Fruit fly (Drosophila melanogaster): ENCODE results near the gene bond.

Gene bond

dm6 chr3R:22524344-22525072, 26.0 kb upstream of the bond start (continued):
- TF ChIP-seq phol (tag; optimal IDR thresholded peaks at IDR 0.05) (no peak), E2f1 (GFP tag; IDR thresholded peaks at IDR 0.05) (no peak; the same call in 1 of the 2 replicates), CG4854 (GFP tag; optimal IDR thresholded peaks at IDR 0.05) (peak; percentile 55), pb (GFP tag; optimal IDR thresholded peaks at IDR 0.05) (peak; percentile 61), ara (GFP tag; IDR thresholded peaks at IDR 0.05) (peak; percentile 55), luna (GFP tag; optimal IDR thresholded peaks at IDR 0.05) (no peak), CG9215 (GFP tag; IDR thresholded peaks at IDR 0.05) (no peak), Atf6 (GFP tag; IDR thresholded peaks at IDR 0.05) (peak; percentile 5; the same call in 1 of the 2 replicates), run (tag; optimal IDR thresholded peaks at IDR 0.05) (peak; percentile 59), HmgZ (tag; optimal IDR thresholded peaks at IDR 0.05) (peak; percentile 50), Fer2 (tag; optimal IDR thresholded peaks at IDR 0.05) (peak; percentile 36), CG1647 (GFP tag; optimal IDR thresholded peaks at IDR 0.05) (peak; percentile 66), shn (GFP tag; optimal IDR thresholded peaks at IDR 0.05) (peak; percentile 56), Aef1 (GFP tag; IDR thresholded peaks at IDR 0.05) (no peak), CG6689 (GFP tag; IDR thresholded peaks at IDR 0.05) (no peak), CTCF (GFP tag; optimal IDR thresholded peaks at IDR 0.05) (peak; percentile 41), Poxn (GFP tag; IDR thresholded peaks at IDR 0.05) (no peak), Sry-δ (GFP tag; optimal IDR thresholded peaks at IDR 0.05) (peak; percentile 9), sima (GFP tag; optimal IDR thresholded peaks at IDR 0.05) (no peak), CG14965 (GFP tag; optimal IDR thresholded peaks at IDR 0.05; ENCODE audit: borderline replicate concordance) (no peak), tll (GFP tag; optimal IDR thresholded peaks at IDR 0.05) (no peak), dmrt99B (tag; optimal IDR thresholded peaks at IDR 0.05) (peak; percentile 69), Med (GFP tag) (peak; percentile 94), scrt (GFP tag; optimal IDR thresholded peaks at IDR 0.05) (peak; percentile 43), bowl (GFP tag; IDR thresholded peaks at IDR 0.05) (no peak), CG4360 (GFP tag; IDR thresholded peaks at IDR 0.05) (peak; percentile 40; the same call in 1 of the 2 replicates), Mes4 (GFP tag; optimal IDR thresholded peaks at IDR 0.05) (peak; percentile 43), CG4282 (GFP tag; optimal IDR thresholded peaks at IDR 0.05) (peak; percentile 5), sc (optimal IDR thresholded peaks at IDR 0.05) (no peak), sc (GFP tag; optimal IDR thresholded peaks at IDR 0.05) (peak; percentile 47), CG7786 (GFP tag; optimal IDR thresholded peaks at IDR 0.05) (no peak), Hr39 (optimal IDR thresholded peaks at IDR 0.05) (no peak), gsb-n (tag; optimal IDR thresholded peaks at IDR 0.05) (peak; percentile 50), Dll (GFP tag; IDR thresholded peaks at IDR 0.05; ENCODE audit: partially characterized antibody) (no peak), CG4617 (GFP tag; optimal IDR thresholded peaks at IDR 0.05; ENCODE audit: borderline replicate concordance) (no peak), abd-A (tag; optimal IDR thresholded peaks at IDR 0.05) (peak; percentile 38), cas (GFP tag; IDR thresholded peaks at IDR 0.05) (0 out of 2 replicates have a peak, but pooled peaks have one; percentile 16), CG17568 (GFP tag; optimal IDR thresholded peaks at IDR 0.05) (peak; percentile 78), Ptx1 (GFP tag; IDR thresholded peaks at IDR 0.05) (no peak), mld (GFP tag; IDR thresholded peaks at IDR 0.05; ENCODE audit: partially characterized antibody) (no peak), fd3F (GFP tag; optimal IDR thresholded peaks at IDR 0.05) (peak; percentile 43), lola (GFP tag; optimal IDR thresholded peaks at IDR 0.05) (peak in 1 of 3 experiments; percentile 8), her (GFP tag; optimal IDR thresholded peaks at IDR 0.05) (peak; percentile 53), slbo (GFP tag; IDR thresholded peaks at IDR 0.05) (peak; percentile 29), ab (GFP tag; optimal IDR thresholded peaks at IDR 0.05) (no peak), seq (GFP tag; IDR thresholded peaks at IDR 0.05) (peak; percentile 82), Atf-2 (GFP tag; optimal IDR thresholded peaks at IDR 0.05) (peak; percentile 14), tap (tag; optimal IDR thresholded peaks at IDR 0.05) (peak; percentile 41), repo (GFP tag; optimal IDR thresholded peaks at IDR 0.05) (peak; percentile 53), CG13894 (tag; optimal IDR thresholded peaks at IDR 0.05) (no peak), stc (GFP tag; IDR thresholded peaks at IDR 0.05) (peak; percentile 58; the same call in 1 of the 2 replicates)

Data from whole organism, embryonic.